Worm (Caenorhabditis elegans) whole organism, mixed stage, embryonic: Measurements from ENCODE around the gene Y50D4A.1.

Source experiments
- bed-3 ChIP-seq: fragments of 200-800 bp; sonication (Bioruptor generic); optimal IDR thresholded peaks from 3 replicates; lab custom pipeline; 2018; ENCODE audit warnings: mild to moderate bottlenecking, missing genetic modification characterization, moderate library complexity, missing compliant biosample characterization
- blmp-1 ChIP-seq: fragments of 150-350 bp; optimal IDR thresholded peaks from 2 replicates; lab custom pipeline; 2014; ENCODE audit warnings: missing biosample characterization, missing genetic modification characterization
- ceh-39 ChIP-seq: fragments of 150-350 bp; optimal IDR thresholded peaks from 2 replicates; lab custom pipeline; 2014; ENCODE audit warnings: missing biosample characterization, missing genetic modification characterization
- ceh-43 ChIP-seq: fragments of 200-800 bp; sonication (Bioruptor generic); optimal IDR thresholded peaks from 2 replicates; lab custom pipeline; 2018; ENCODE audit warnings: mild to moderate bottlenecking, missing genetic modification characterization, moderate library complexity, missing compliant biosample characterization
- ces-1 ChIP-seq: fragments of 150-350 bp; optimal IDR thresholded peaks from 2 replicates; lab custom pipeline; 2014; ENCODE audit warnings: missing biosample characterization, missing genetic modification reagents, missing genetic modification characterization
- cnd-1 ChIP-seq: fragments of 200-800 bp; sonication (Bioruptor generic); optimal IDR thresholded peaks from 2 replicates; lab custom pipeline; 2018; ENCODE audit warnings: mild to moderate bottlenecking, missing genetic modification characterization, missing compliant biosample characterization
- drap-1 ChIP-seq: fragments of 200-800 bp; sonication (Bioruptor generic); optimal IDR thresholded peaks from 3 replicates; lab custom pipeline; 2018; ENCODE audit warnings: mild to moderate bottlenecking, missing genetic modification characterization, missing compliant biosample characterization
- elt-1 ChIP-seq: sonication (generic microtip); optimal IDR thresholded peaks from 2 replicates; lab custom pipeline; 2017; ENCODE audit warnings: missing genetic modification characterization, mild to moderate bottlenecking, missing compliant biosample characterization, antibody characterized with exemption, moderate library complexity, borderline replicate concordance; ENCODE audit not compliant: insufficient read depth
- elt-3 ChIP-seq: fragments of 150-350 bp; optimal IDR thresholded peaks from 2 replicates; lab custom pipeline; 2014; ENCODE audit warnings: missing biosample characterization, missing genetic modification characterization
- ham-2 ChIP-seq: fragments of 200-800 bp; sonication (Bioruptor generic); optimal IDR thresholded peaks from 2 replicates; lab custom pipeline; 2018; ENCODE audit warnings: mild to moderate bottlenecking, missing genetic modification characterization, missing compliant biosample characterization
- hlh-1 ChIP-seq: fragments of 150-350 bp; optimal IDR thresholded peaks from 2 replicates; lab custom pipeline; 2014; ENCODE audit warnings: missing biosample characterization, missing genetic modification reagents, missing genetic modification characterization
- lin-13 ChIP-seq: fragments of 150-350 bp; optimal IDR thresholded peaks from 2 replicates; lab custom pipeline; 2014; ENCODE audit warnings: missing biosample characterization, missing genetic modification characterization
- lin-32 ChIP-seq: fragments of 200-800 bp; sonication (Bioruptor generic); optimal IDR thresholded peaks from 2 replicates; lab custom pipeline; 2018; ENCODE audit warnings: mild to moderate bottlenecking, missing genetic modification characterization, missing compliant biosample characterization
- lsy-2 ChIP-seq: fragments of 150-350 bp; optimal IDR thresholded peaks from 2 replicates; lab custom pipeline; 2014; ENCODE audit warnings: missing biosample characterization, missing genetic modification characterization
- mab-5 ChIP-seq: fragments of 150-350 bp; optimal IDR thresholded peaks from 2 replicates; lab custom pipeline; 2014; ENCODE audit warnings: missing biosample characterization, missing genetic modification characterization
- mep-1 ChIP-seq: fragments of 150-350 bp; optimal IDR thresholded peaks from 2 replicates; lab custom pipeline; 2017; ENCODE audit warnings: missing biosample characterization, missing genetic modification reagents, missing genetic modification characterization, inconsistent platforms
- mls-2 ChIP-seq: sonication (generic microtip); optimal IDR thresholded peaks from 2 replicates; lab custom pipeline; 2016; ENCODE audit warnings: mild to moderate bottlenecking, missing genetic modification characterization, moderate library complexity, missing compliant biosample characterization
- nhr-12 ChIP-seq: fragments of 150-350 bp; optimal IDR thresholded peaks from 2 replicates; lab custom pipeline; 2014; ENCODE audit warnings: missing biosample characterization, missing genetic modification characterization
- nhr-2 ChIP-seq: fragments of 150-350 bp; optimal IDR thresholded peaks from 2 replicates; lab custom pipeline; 2014; ENCODE audit warnings: missing biosample characterization, missing genetic modification characterization
- nhr-237 ChIP-seq: fragments of 150-350 bp; optimal IDR thresholded peaks from 2 replicates; lab custom pipeline; 2014; ENCODE audit warnings: missing biosample characterization, missing genetic modification characterization
- nhr-28 ChIP-seq: fragments of 150-350 bp; optimal IDR thresholded peaks from 2 replicates; lab custom pipeline; 2014; ENCODE audit warnings: missing biosample characterization, missing genetic modification characterization
- nhr-76 ChIP-seq: sonication (generic microtip); optimal IDR thresholded peaks from 2 replicates; lab custom pipeline; 2017; ENCODE audit warnings: missing biosample characterization, missing genetic modification characterization
- pha-4 ChIP-seq: fragments of 150-350 bp; optimal IDR thresholded peaks from 2 replicates; lab custom pipeline; 2018; ENCODE audit warnings: missing biosample characterization, missing genetic modification reagents, missing genetic modification characterization
- sem-2 ChIP-seq: fragments of 200-800 bp; sonication (Bioruptor generic); optimal IDR thresholded peaks from 2 replicates; lab custom pipeline; 2018; ENCODE audit warnings: mild to moderate bottlenecking, missing genetic modification characterization, missing compliant biosample characterization
- snpc-4 ChIP-seq: fragments of 150-350 bp; optimal IDR thresholded peaks from 2 replicates; lab custom pipeline; 2014; ENCODE audit warnings: missing biosample characterization, missing genetic modification characterization
- sptf-1 ChIP-seq: sonication (generic microtip); optimal IDR thresholded peaks from 2 replicates; lab custom pipeline; 2017; ENCODE audit warnings: mild to moderate bottlenecking, missing genetic modification characterization, moderate library complexity, missing compliant biosample characterization
- unc-39 ChIP-seq: fragments of 150-350 bp; optimal IDR thresholded peaks from 2 replicates; lab custom pipeline; 2014; ENCODE audit warnings: missing biosample characterization, missing genetic modification characterization
- zip-8 ChIP-seq: fragments of 150-350 bp; optimal IDR thresholded peaks from 2 replicates; lab custom pipeline; 2014; ENCODE audit warnings: missing biosample characterization, missing genetic modification characterization
- ztf-11 ChIP-seq: fragments of 150-350 bp; optimal IDR thresholded peaks from 2 replicates; lab custom pipeline; 2014; ENCODE audit warnings: missing biosample characterization, missing genetic modification characterization

The Y50D4A.1 gene

DNA sequence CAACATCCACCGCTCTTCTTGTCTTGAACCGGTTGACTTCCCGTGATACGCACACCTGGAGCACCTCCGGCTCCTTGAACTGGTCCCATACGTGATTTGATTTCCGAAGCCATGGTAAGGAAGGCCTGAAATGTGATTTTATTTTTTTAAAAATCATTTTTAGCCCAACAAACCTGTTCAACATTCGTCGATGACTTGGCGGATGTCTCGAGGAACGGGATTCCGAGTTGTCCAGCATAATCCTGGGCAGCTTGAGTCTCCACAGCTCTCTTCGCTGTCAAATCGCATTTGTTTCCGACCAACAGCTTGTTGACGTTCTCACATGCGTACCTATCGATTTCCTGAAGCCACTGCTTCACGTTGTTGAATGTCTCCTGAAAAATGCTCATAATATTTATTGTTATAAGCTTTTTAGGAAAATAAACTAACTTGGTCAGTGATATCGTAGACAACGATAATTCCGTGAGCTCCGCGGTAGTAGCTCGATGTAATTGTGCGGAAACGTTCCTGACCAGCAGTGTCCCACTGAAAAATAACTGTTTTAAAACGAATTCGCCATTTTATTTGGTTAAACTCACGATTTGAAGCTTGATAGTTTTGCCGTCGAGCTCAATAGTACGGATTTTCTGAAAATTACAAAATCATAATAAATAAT lies 55.5 kb downstream of the Y50D4A.1 start:
- TF ChIP-seq nhr-237 (no peak), sptf-1 (tag; lab: Kevin White, UChicago) (no peak), bed-3 (GFP tag; lab: Kevin White, UChicago) (no peak), sem-2 (GFP tag; lab: Kevin White, UChicago) (no peak), elt-3 (tag; lab: Kevin White, UChicago) (no peak), elt-1 (tag; lab: Kevin White, UChicago) (no peak), pha-4 (tag; lab: Kevin White, UChicago) (no peak), hlh-1 (tag; lab: Kevin White, UChicago) (no peak), drap-1 (GFP tag; lab: Kevin White, UChicago) (no peak), cnd-1 (tag; lab: Kevin White, UChicago) (no peak), mab-5 (tag; lab: Kevin White, UChicago) (no peak)
- TF ChIP-seq, all 35 proteins: peak for 0

DNA sequence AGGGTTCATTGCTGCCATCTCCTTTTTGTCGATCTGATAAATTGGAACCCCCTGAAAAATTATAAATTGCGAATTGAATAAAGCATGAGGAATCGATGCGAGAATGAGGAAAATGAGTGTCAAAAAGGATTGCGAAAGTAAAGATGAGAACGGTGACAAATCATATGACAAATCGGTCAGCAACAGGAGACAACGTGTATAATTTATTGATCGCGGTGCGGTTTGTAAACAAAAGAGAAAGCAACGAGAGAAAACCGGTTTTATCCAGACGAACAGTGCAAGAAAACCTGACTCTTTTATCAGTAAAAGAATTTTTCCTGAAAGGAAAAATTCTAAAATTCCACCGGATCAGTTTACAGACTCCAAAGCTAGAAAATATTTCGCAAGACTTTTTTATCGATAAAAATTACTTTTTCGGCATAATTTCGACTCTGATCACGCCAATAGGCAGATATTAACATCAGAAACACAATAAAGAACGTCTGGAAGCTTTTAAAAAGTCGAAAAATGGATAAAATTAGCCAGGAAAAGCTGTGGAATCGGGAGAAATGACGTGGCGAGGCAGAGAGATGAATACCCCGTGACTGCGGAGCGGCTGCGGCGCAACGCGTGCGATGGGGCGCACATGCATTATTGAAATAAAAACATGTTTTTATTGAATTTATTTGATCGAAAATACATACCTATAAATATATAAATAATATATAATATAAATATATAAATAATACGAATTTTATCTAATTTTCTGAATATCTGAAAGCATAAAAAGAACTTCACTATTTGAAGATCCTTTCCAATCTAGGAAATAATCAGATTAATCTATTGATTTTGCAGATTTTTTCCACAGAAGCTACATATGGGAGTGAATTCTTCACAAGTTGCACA lies 56.5 kb downstream of the Y50D4A.1 start, which contains the start of the genes rab-1 and C39F7.5:
Gene rab-1 (minus strand): TSS at position 51 of the 885 bp plus-strand sequence.
Gene C39F7.5 (plus strand): TSS at position 835 of the 885 bp plus-strand sequence.
- TF ChIP-seq blmp-1 (tag; lab: Kevin White, UChicago) = no peak
- peak; percentile 10 for TF ChIP-seq lin-13 (tag; lab: Kevin White, UChicago)
- no peak for TF ChIP-seq nhr-2
- peak; percentile 65 for TF ChIP-seq ham-2 (GFP tag; lab: Kevin White, UChicago)
- no peak for TF ChIP-seq nhr-237
- peak; percentile 56 for TF ChIP-seq ces-1 (GFP tag; lab: Kevin White, UChicago)
- TF ChIP-seq lsy-2 (tag; lab: Kevin White, UChicago) = peak; percentile 42
- no peak for TF ChIP-seq nhr-12
- no peak for TF ChIP-seq nhr-76 (tag; lab: Kevin White, UChicago)
- TF ChIP-seq drap-1 (GFP tag; lab: Kevin White, UChicago) = no peak
- TF ChIP-seq mep-1 (tag; lab: Kevin White, UChicago) = peak; percentile 84
- no peak for TF ChIP-seq zip-8
- TF ChIP-seq ceh-39 (tag; lab: Kevin White, UChicago) = peak; percentile 11
- peak; percentile 12 for TF ChIP-seq sptf-1 (tag; lab: Kevin White, UChicago)
- TF ChIP-seq pha-4 (tag; lab: Kevin White, UChicago) = peak; percentile 41
- TF ChIP-seq, all 35 proteins: peak for 8

ce11 chrV:1266540-1266939 lies 58.9 kb downstream of the Y50D4A.1 start:
- TF ChIP-seq sem-2 (GFP tag; lab: Kevin White, UChicago) (no peak), drap-1 (GFP tag; lab: Kevin White, UChicago) (no peak), unc-39 (tag; lab: Kevin White, UChicago) (no peak), zip-8 (no peak), ztf-11 (no peak), ceh-43 (no peak), pha-4 (tag; lab: Kevin White, UChicago) (no peak), lsy-2 (tag; lab: Kevin White, UChicago) (no peak), ham-2 (GFP tag; lab: Kevin White, UChicago) (no peak), hlh-1 (tag; lab: Kevin White, UChicago) (no peak), nhr-2 (no peak), mab-5 (tag; lab: Kevin White, UChicago) (no peak), ceh-39 (tag; lab: Kevin White, UChicago) (no peak), snpc-4 (tag; lab: Kevin White, UChicago) (no peak), lin-32 (GFP tag; lab: Kevin White, UChicago) (no peak), nhr-28 (tag; lab: Kevin White, UChicago) (no peak), mls-2 (tag; lab: Kevin White, UChicago) (no peak)
